Worm (Caenorhabditis elegans) whole organism, mixed stage, embryonic: ENCODE results near the gene rml-3.

Experiments
- M03D4.4 ChIP-seq: sonication (generic microtip); optimal IDR thresholded peaks from 2 replicates; lab custom pipeline; 2017; ENCODE audit warnings: mild to moderate bottlenecking, missing genetic modification characterization, missing compliant biosample characterization
- blmp-1 ChIP-seq: fragments of 150-350 bp; optimal IDR thresholded peaks from 2 replicates; lab custom pipeline; 2014; ENCODE audit warnings: missing biosample characterization, missing genetic modification characterization
- ceh-43 ChIP-seq: fragments of 200-800 bp; sonication (Bioruptor generic); optimal IDR thresholded peaks from 2 replicates; lab custom pipeline; 2018; ENCODE audit warnings: mild to moderate bottlenecking, missing genetic modification characterization, moderate library complexity, missing compliant biosample characterization
- ces-1 ChIP-seq: fragments of 150-350 bp; optimal IDR thresholded peaks from 2 replicates; lab custom pipeline; 2014; ENCODE audit warnings: missing biosample characterization, missing genetic modification reagents, missing genetic modification characterization
- drap-1 ChIP-seq: fragments of 200-800 bp; sonication (Bioruptor generic); optimal IDR thresholded peaks from 3 replicates; lab custom pipeline; 2018; ENCODE audit warnings: mild to moderate bottlenecking, missing genetic modification characterization, missing compliant biosample characterization
- elt-1 ChIP-seq: sonication (generic microtip); optimal IDR thresholded peaks from 2 replicates; lab custom pipeline; 2017; ENCODE audit warnings: missing genetic modification characterization, mild to moderate bottlenecking, missing compliant biosample characterization, antibody characterized with exemption, moderate library complexity, borderline replicate concordance; ENCODE audit not compliant: insufficient read depth
- elt-3 ChIP-seq: fragments of 150-350 bp; optimal IDR thresholded peaks from 2 replicates; lab custom pipeline; 2014; ENCODE audit warnings: missing biosample characterization, missing genetic modification characterization
- flh-1 ChIP-seq: fragments of 200-800 bp; sonication (Bioruptor generic); optimal IDR thresholded peaks from 2 replicates; lab custom pipeline; 2018; ENCODE audit warnings: mild to moderate bottlenecking, missing genetic modification characterization, moderate library complexity, missing compliant biosample characterization
- ham-2 ChIP-seq: fragments of 200-800 bp; sonication (Bioruptor generic); optimal IDR thresholded peaks from 2 replicates; lab custom pipeline; 2018; ENCODE audit warnings: mild to moderate bottlenecking, missing genetic modification characterization, missing compliant biosample characterization
- hlh-1 ChIP-seq: fragments of 150-350 bp; optimal IDR thresholded peaks from 2 replicates; lab custom pipeline; 2014; ENCODE audit warnings: missing biosample characterization, missing genetic modification reagents, missing genetic modification characterization
- lsy-2 ChIP-seq: fragments of 150-350 bp; optimal IDR thresholded peaks from 2 replicates; lab custom pipeline; 2014; ENCODE audit warnings: missing biosample characterization, missing genetic modification characterization
- mab-5 ChIP-seq: fragments of 150-350 bp; optimal IDR thresholded peaks from 2 replicates; lab custom pipeline; 2014; ENCODE audit warnings: missing biosample characterization, missing genetic modification characterization
- mep-1 ChIP-seq: fragments of 150-350 bp; optimal IDR thresholded peaks from 2 replicates; lab custom pipeline; 2017; ENCODE audit warnings: missing biosample characterization, missing genetic modification reagents, missing genetic modification characterization, inconsistent platforms
- nhr-12 ChIP-seq: fragments of 150-350 bp; optimal IDR thresholded peaks from 2 replicates; lab custom pipeline; 2014; ENCODE audit warnings: missing biosample characterization, missing genetic modification characterization
- nhr-2 ChIP-seq: fragments of 150-350 bp; optimal IDR thresholded peaks from 2 replicates; lab custom pipeline; 2014; ENCODE audit warnings: missing biosample characterization, missing genetic modification characterization
- nhr-237 ChIP-seq: fragments of 150-350 bp; optimal IDR thresholded peaks from 2 replicates; lab custom pipeline; 2014; ENCODE audit warnings: missing biosample characterization, missing genetic modification characterization
- nhr-28 ChIP-seq: fragments of 150-350 bp; optimal IDR thresholded peaks from 2 replicates; lab custom pipeline; 2014; ENCODE audit warnings: missing biosample characterization, missing genetic modification characterization
- sem-2 ChIP-seq: fragments of 200-800 bp; sonication (Bioruptor generic); optimal IDR thresholded peaks from 2 replicates; lab custom pipeline; 2018; ENCODE audit warnings: mild to moderate bottlenecking, missing genetic modification characterization, missing compliant biosample characterization
- snpc-4 ChIP-seq: fragments of 150-350 bp; optimal IDR thresholded peaks from 2 replicates; lab custom pipeline; 2014; ENCODE audit warnings: missing biosample characterization, missing genetic modification characterization
- sptf-1 ChIP-seq: sonication (generic microtip); optimal IDR thresholded peaks from 2 replicates; lab custom pipeline; 2017; ENCODE audit warnings: mild to moderate bottlenecking, missing genetic modification characterization, moderate library complexity, missing compliant biosample characterization
- unc-120 ChIP-seq: sonication (generic microtip); optimal IDR thresholded peaks from 2 replicates; lab custom pipeline; 2017; ENCODE audit warnings: missing genetic modification characterization, missing compliant biosample characterization; ENCODE audit not compliant: poor library complexity, severe bottlenecking
- unc-62 ChIP-seq: fragments of 150-350 bp; optimal IDR thresholded peaks from 2 replicates; lab custom pipeline; 2014; ENCODE audit warnings: missing biosample characterization, missing genetic modification reagents, missing genetic modification characterization
- zip-8 ChIP-seq: fragments of 150-350 bp; optimal IDR thresholded peaks from 2 replicates; lab custom pipeline; 2014; ENCODE audit warnings: missing biosample characterization, missing genetic modification characterization
- ztf-11 ChIP-seq: fragments of 150-350 bp; optimal IDR thresholded peaks from 2 replicates; lab custom pipeline; 2014; ENCODE audit warnings: missing biosample characterization, missing genetic modification characterization

rml-3 gene

DNA sequence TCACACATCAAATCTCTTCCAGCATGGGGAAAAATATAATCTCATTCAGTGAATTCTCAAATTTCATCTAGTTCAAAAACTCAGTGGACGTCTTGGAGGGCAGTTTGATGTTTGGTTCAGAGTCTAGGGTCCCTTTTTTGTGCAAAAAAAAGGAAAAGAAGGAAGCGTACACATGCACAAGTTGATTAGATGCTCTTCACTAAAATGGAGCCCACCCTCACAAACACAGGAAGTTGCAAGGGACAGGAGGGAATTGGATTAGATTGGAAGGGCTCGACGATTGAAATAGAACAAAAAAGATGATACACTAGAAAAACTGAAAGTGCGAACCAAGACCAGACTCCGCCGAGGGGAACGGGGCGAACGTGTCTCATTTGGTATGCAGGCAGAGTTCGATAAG is 12.0 kb upstream of the rml-3 start:
- TF ChIP-seq hlh-1 (tag; lab: Kevin White, UChicago) (no peak), ces-1 (peak; percentile 88), zip-8 (tag; lab: Kevin White, UChicago) (no peak)

DNA sequence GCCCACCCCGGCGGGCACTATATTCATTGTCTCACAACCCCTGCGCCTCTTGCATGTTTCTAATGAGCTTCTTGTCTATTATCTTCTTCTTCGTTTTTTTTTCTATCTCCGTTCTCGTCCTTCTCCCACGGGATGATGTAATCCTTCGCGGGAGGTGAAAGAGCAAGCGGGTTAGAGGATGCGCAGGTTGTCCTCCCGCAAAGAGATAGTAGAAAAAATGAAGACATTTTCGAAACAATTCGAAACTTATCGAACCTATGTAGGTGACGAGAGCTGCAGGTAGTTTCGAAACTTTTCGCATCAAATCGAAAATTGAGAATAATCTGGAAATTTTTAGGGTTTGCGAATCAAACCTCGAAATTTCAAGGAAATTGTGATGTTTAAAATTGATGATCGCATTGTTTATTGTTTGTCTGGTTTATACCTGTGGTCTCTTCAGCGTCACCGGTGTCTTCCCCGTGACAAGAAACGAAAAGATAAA is 11.4 kb upstream of the rml-3 start:
- TF ChIP-seq elt-1 (tag; lab: Kevin White, UChicago) (no peak), ztf-11 (tag; lab: Kevin White, UChicago) (no peak), unc-62 (no peak), unc-120 (peak; percentile 48), ceh-43 (GFP tag; lab: Kevin White, UChicago) (no peak), elt-3 (tag; lab: Kevin White, UChicago) (peak; percentile 19), M03D4.4 (tag; lab: Kevin White, UChicago) (no peak), sptf-1 (tag; lab: Kevin White, UChicago) (no peak)

DNA sequence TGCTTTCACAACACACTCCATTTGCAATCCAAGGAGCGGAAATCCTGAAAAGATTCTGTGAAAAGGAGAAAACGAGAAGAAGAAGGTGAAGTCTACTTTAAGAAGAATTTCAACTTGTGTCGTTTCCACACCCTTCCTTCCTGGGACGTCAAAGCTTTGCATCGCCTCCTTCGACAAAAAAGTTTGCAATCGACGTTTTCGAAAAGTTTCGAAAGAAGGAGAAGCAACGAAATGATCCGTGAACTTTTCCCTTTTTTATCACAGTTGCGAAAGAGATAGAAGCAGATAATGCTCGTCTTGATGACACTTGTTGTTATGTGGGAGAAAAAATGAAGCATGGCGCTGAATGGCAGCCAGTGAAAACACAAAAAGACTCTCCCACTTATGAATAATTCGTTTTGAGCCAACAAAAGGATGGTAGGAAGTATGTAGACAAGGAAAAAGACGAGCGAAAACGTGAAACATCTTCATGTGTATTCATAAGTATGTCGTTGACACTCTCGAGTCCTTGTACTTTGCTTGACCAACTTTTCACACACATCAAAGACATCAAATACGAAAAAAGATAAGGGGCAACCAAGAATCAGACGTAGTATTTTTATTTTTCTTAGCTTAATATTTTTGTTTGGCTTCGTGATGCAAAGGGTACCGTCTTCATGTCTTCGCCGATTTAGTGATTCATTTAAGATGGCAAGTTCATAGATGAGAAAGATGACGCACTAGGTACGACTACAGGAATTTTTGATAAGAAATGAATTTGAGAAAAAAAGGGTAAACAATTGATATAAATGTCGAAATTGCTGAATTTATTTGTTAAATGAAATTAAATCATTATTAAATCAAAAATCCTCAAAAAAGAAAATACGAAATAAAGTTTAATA is 10.2 kb upstream of the rml-3 start:
- TF ChIP-seq nhr-237 (tag; lab: Kevin White, UChicago) (no peak), blmp-1 (tag; lab: Kevin White, UChicago) (no peak), snpc-4 (no peak), unc-120 (no peak), nhr-28 (tag; lab: Kevin White, UChicago) (no peak), nhr-2 (tag; lab: Kevin White, UChicago) (no peak), mep-1 (tag; lab: Kevin White, UChicago) (no peak), flh-1 (GFP tag; lab: Kevin White, UChicago) (no peak), elt-1 (tag; lab: Kevin White, UChicago) (no peak), hlh-1 (tag; lab: Kevin White, UChicago) (no peak), ztf-11 (tag; lab: Kevin White, UChicago) (no peak), mab-5 (tag; lab: Kevin White, UChicago) (no peak)
- TF ChIP-seq, all 35 proteins: peak for 0

DNA sequence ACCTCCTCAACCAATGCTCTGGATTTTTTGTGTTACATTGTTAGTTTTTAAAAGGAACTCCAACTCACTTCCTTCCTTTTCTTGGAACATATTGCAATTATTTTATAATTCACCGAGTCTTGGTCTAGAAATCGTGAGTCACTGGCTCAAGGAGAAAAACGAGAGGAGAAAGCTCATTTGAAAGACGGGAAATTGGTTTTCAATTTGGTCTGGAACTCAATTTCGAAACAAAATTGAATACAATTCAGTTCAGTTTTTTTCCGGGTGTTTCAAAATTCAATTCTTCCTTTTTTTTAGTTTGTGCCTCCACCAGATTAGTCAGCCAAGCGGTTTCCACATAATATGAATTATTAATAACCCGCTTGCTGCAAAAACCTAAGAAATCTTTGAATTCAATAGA is 9.0 kb upstream of the rml-3 start:
- TF ChIP-seq ces-1 (peak; percentile 57), drap-1 (GFP tag; lab: Kevin White, UChicago) (no peak)

DNA sequence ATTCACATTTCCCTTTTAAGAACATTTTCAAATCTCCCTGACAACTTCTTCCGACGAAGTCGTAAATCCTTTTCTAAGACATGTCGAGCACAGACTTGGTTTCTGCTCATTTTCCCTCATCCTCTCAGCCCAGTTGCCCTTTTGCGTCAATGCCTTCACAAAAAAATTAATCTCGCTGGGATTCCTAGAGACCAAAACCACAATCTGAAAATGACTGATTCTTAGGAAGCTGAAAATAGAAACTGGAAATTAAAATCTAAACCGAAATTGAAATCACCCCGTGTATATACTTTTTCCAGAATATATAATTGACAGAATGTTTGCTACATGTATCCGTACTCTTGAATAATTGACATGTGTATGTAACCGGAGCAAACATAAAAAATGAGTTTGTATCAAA is 8.1 kb upstream of the rml-3 start:
- TF ChIP-seq ztf-11 (tag; lab: Kevin White, UChicago) (no peak), elt-3 (tag; lab: Kevin White, UChicago) (no peak), unc-120 (no peak)

DNA sequence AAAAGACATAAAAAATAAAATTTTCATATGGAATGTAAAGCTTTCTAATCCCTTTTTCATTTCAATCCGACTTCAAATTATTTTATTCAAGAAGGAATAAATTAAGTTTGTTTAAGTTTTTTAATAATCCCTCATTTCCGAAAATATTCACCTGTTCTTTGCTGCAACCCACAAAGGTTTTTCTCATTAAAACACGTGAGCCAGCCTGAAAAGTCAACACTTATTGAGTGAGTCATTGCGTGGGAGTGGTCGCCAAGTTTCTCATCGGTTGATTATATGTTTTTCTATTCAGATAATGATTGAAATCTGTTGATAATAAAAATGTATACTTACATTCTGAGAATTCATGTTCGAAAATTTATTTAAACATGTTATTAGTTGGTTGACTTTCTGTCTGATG is 6.6 kb upstream of the rml-3 start:
- TF ChIP-seq nhr-2 (tag; lab: Kevin White, UChicago), result no peak
- no peak for TF ChIP-seq nhr-12

DNA sequence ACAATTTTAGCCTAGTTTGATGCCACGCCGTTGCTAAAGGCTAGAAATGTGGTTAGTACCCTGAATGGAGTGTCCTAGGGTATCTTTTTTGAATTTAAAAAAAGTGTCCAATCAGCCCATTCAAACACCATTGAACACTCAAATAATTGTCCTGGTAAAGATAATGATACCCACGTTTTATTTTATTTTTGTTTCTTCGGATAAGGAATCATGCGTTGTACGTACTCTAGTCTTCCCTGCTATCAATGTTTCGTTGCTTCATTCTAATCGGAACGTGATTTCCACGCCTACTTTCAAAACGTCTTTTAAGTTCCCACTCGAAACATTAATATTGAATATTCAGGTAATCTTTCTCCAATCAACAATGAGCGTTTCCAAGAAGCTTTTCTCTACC is 1.8 kb upstream of the rml-3 start, which contains the start of gene got-2.2:
TSS of gene got-2.2 (plus strand) at position 344 of the 394 bp plus-strand sequence.
- TF ChIP-seq lsy-2 (tag; lab: Kevin White, UChicago), result no peak
- TF ChIP-seq nhr-2 (tag; lab: Kevin White, UChicago), result no peak
- TF ChIP-seq M03D4.4 (tag; lab: Kevin White, UChicago), result no peak
- no peak for TF ChIP-seq sem-2 (GFP tag; lab: Kevin White, UChicago)
- TF ChIP-seq zip-8 (tag; lab: Kevin White, UChicago), result no peak
- TF ChIP-seq ham-2 (GFP tag; lab: Kevin White, UChicago), result no peak
